Fruit fly (Drosophila melanogaster) whole organism, wandering third instar larva: ENCODE data around the gene Ant2.

Experiments used
- Abd-B ChIP-seq: fragments of >200 bp; optimal IDR thresholded peaks from 2 replicates; lab custom pipeline; 2017; ENCODE audit warnings: missing biosample characterization, missing genetic modification characterization
- CG32264 ChIP-seq: fragments of 200-800 bp; sonication (Bioruptor generic); optimal IDR thresholded peaks from 2 replicates; lab custom pipeline; 2016; ENCODE audit warnings: missing biosample characterization, missing genetic modification characterization
- CG9705 ChIP-seq: fragments of 200-800 bp; sonication (Bioruptor generic); optimal IDR thresholded peaks from 2 replicates; lab custom pipeline; 2018; ENCODE audit warnings: missing biosample characterization, mild to moderate bottlenecking, missing genetic modification characterization
- CrebA ChIP-seq: fragments of 200-800 bp; sonication (Bioruptor generic); optimal IDR thresholded peaks from 2 replicates; lab custom pipeline; 2016; ENCODE audit warnings: missing biosample characterization, mild to moderate bottlenecking, missing genetic modification characterization, borderline replicate concordance
- Dfd ChIP-seq: fragments of >200 bp; optimal IDR thresholded peaks from 2 replicates; lab custom pipeline; 2017; ENCODE audit warnings: missing biosample characterization, missing genetic modification characterization
- Dif ChIP-seq: fragments of 200-275, 200-300 bp; sonication (Bioruptor generic); optimal IDR thresholded peaks from 2 replicates; lab custom pipeline; 2018; ENCODE audit warnings: missing biosample characterization, missing genetic modification characterization; ENCODE audit not compliant: partially characterized antibody
- GATAd ChIP-seq: sonication (Bioruptor generic); optimal IDR thresholded peaks from 2 replicates; lab custom pipeline; 2016; ENCODE audit warnings: missing biosample characterization, missing genetic modification characterization
- HLH106 ChIP-seq: fragments of 200-800 bp; optimal IDR thresholded peaks from 3 replicates; lab custom pipeline; 2019; ENCODE audit warnings: missing biosample characterization, mild to moderate bottlenecking, missing genetic modification characterization, moderate library complexity
- Hnf4 ChIP-seq: fragments of 200-800 bp; sonication (Bioruptor generic); optimal IDR thresholded peaks from 2 replicates; lab custom pipeline; 2016; ENCODE audit warnings: missing biosample characterization, mild to moderate bottlenecking, missing genetic modification characterization
- Hr78 ChIP-seq: fragments of >200 bp; optimal IDR thresholded peaks from 2 replicates; lab custom pipeline; 2017; ENCODE audit warnings: missing biosample characterization, missing genetic modification characterization
- Hr83 ChIP-seq: fragments of 200-300 bp; sonication (Bioruptor generic); optimal IDR thresholded peaks from 2 replicates; lab custom pipeline; 2016; ENCODE audit warnings: missing biosample characterization, mild to moderate bottlenecking, missing genetic modification characterization, moderate library complexity; ENCODE audit not compliant: poor library complexity, severe bottlenecking
- Jra ChIP-seq: sonication (Bioruptor generic); optimal IDR thresholded peaks from 2 replicates; lab custom pipeline; 2016; ENCODE audit warnings: missing biosample characterization, missing genetic modification characterization
- Myc ChIP-seq: fragments of >200 bp; optimal IDR thresholded peaks from 2 replicates; lab custom pipeline; 2017
- OdsH ChIP-seq: fragments of 200-800 bp; sonication (Bioruptor generic); optimal IDR thresholded peaks from 2 replicates; lab custom pipeline; 2016; ENCODE audit warnings: missing biosample characterization, mild to moderate bottlenecking, missing genetic modification characterization
- Rel ChIP-seq, 2 experiments: fragments of 200-800 bp; sonication (Bioruptor generic) in 1 of 2; optimal IDR thresholded peaks; 2 replicates in 1 of 2; 3 replicates in 1 of 2; lab custom pipeline; 2016 to 2019; ENCODE audit warnings: mild to moderate bottlenecking in 2 of 2, missing biosample characterization in 2 of 2, missing genetic modification characterization in 2 of 2, moderate library complexity in 1 of 2
- Vsx2 ChIP-seq: fragments of 200-300, 225-300 bp; sonication (Bioruptor generic); optimal IDR thresholded peaks from 2 replicates; lab custom pipeline; 2018; ENCODE audit warnings: missing biosample characterization, missing genetic modification characterization; ENCODE audit not compliant: partially characterized antibody
- brk ChIP-seq: fragments of 200-800 bp; sonication (Bioruptor generic); optimal IDR thresholded peaks from 2 replicates; lab custom pipeline; 2016; ENCODE audit warnings: missing biosample characterization, mild to moderate bottlenecking, missing genetic modification characterization
- dmrt93B ChIP-seq: fragments of 200-800 bp; sonication (Bioruptor generic); optimal IDR thresholded peaks from 2 replicates; lab custom pipeline; 2018; ENCODE audit warnings: missing biosample characterization, mild to moderate bottlenecking, missing genetic modification characterization
- dsf ChIP-seq: sonication (Bioruptor generic); optimal IDR thresholded peaks from 2 replicates; lab custom pipeline; 2016; ENCODE audit warnings: missing biosample characterization, missing genetic modification characterization, borderline replicate concordance
- ey ChIP-seq: fragments of 200-800 bp; sonication (Bioruptor generic); optimal IDR thresholded peaks from 2 replicates; lab custom pipeline; 2016; ENCODE audit warnings: missing biosample characterization, missing genetic modification characterization
- foxo ChIP-seq, 2 experiments: fragments of 200-800 bp; sonication (Bioruptor generic); optimal IDR thresholded peaks; 2 replicates in 1 of 2; 3 replicates in 1 of 2; lab custom pipeline; 2016 to 2017; ENCODE audit warnings: missing biosample characterization in 2 of 2, missing genetic modification characterization in 2 of 2
- fru ChIP-seq: fragments of 200-800 bp; sonication (Bioruptor generic); optimal IDR thresholded peaks from 3 replicates; lab custom pipeline; 2016; ENCODE audit warnings: missing biosample characterization, mild to moderate bottlenecking, missing genetic modification characterization
- h ChIP-seq: fragments of 200-800 bp; sonication (Bioruptor generic); optimal IDR thresholded peaks from 3 replicates; lab custom pipeline; 2016; ENCODE audit warnings: missing biosample characterization, mild to moderate bottlenecking, missing genetic modification characterization
- jim ChIP-seq: fragments of 175-275, 200-325 bp; sonication (Bioruptor generic); optimal IDR thresholded peaks from 2 replicates; lab custom pipeline; 2016; ENCODE audit warnings: missing biosample characterization, mild to moderate bottlenecking, missing genetic modification characterization
- lola ChIP-seq: fragments of >200 bp; optimal IDR thresholded peaks from 2 replicates; lab custom pipeline; 2017; ENCODE audit warnings: missing biosample characterization, missing genetic modification characterization
- pan ChIP-seq: fragments of >200 bp; optimal IDR thresholded peaks from 2 replicates; lab custom pipeline; 2017
- psq ChIP-seq: fragments of 200-800 bp; sonication (Bioruptor generic); optimal IDR thresholded peaks from 3 replicates; lab custom pipeline; 2017; ENCODE audit warnings: missing biosample characterization, mild to moderate bottlenecking, missing genetic modification characterization, moderate library complexity
- rgr ChIP-seq: fragments of 200-800 bp; sonication (Bioruptor generic); optimal IDR thresholded peaks from 3 replicates; lab custom pipeline; 2016; ENCODE audit warnings: missing biosample characterization, mild to moderate bottlenecking, missing genetic modification characterization
- sv ChIP-seq: fragments of 200-800 bp; sonication (Bioruptor generic); optimal IDR thresholded peaks from 3 replicates; lab custom pipeline; 2016; ENCODE audit warnings: missing biosample characterization, missing genetic modification characterization
- tai ChIP-seq: sonication (Bioruptor generic); optimal IDR thresholded peaks from 2 replicates; lab custom pipeline; 2016; ENCODE audit warnings: missing biosample characterization, missing genetic modification characterization
- usp ChIP-seq: fragments of >200 bp; optimal IDR thresholded peaks from 2 replicates; lab custom pipeline; 2017; ENCODE audit warnings: missing biosample characterization, missing genetic modification characterization
- woc ChIP-seq: sonication (Bioruptor generic); optimal IDR thresholded peaks from 2 replicates; lab custom pipeline; 2016; ENCODE audit warnings: missing biosample characterization, mild to moderate bottlenecking, missing genetic modification characterization

Gene Ant2

DNA sequence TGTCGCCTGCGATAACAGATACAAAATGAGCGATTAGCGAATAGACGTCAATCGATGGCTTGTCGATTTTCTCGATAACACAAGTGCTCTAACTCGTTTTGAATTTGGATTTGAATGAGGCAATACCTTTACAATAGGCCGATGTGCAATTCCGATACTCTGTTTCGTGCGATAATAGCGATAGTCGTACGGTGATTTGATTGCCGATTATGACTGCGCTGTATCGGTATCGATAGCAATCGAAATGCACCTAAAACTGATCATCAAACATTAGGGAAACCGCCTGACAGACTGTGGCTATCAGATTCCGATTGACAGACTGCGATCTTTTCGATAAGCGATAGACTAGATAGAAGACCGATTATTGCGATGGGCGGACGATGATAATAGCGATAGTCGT is 34.9 kb downstream of the Ant2 start:
- TF ChIP-seq CrebA (GFP tag; lab: Kevin White, UChicago) (no peak), HLH106 (tag; lab: Kevin White, UChicago) (no peak), tai (GFP tag; lab: Kevin White, UChicago) (no peak), CG9705 (no peak), pan (lab: Kevin White, UChicago) (no peak), rgr (GFP tag; lab: Kevin White, UChicago) (no peak), psq (GFP tag; lab: Kevin White, UChicago) (no peak), Dfd (GFP tag; lab: Kevin White, UChicago) (no peak), Hnf4 (GFP tag; lab: Kevin White, UChicago) (no peak), Dif (no peak)

DNA sequence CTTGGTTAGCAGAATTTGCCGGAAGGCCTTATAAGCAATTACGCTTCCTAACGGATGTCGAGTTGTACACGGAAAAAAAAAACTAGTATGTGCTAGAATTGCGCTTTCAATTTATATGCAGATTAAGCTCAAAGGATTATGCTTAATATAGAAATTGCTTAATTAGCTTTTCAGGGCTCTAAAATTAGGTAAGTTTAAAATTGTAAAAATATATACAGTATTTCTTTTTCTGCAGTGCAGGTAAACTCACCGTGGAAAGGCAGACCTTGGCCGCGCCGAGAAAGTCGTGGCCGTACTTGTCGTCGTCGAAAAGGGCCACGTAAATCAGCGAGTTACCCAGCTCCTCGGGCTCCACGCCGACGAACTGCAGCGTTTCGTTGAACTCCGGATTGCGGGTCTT is 36.0 kb downstream of the Ant2 start:
- TF ChIP-seq tai (GFP tag; lab: Kevin White, UChicago) (no peak), h (GFP tag; lab: Kevin White, UChicago) (peak; percentile 3)
- TF ChIP-seq, all 38 proteins: peak for 1

DNA sequence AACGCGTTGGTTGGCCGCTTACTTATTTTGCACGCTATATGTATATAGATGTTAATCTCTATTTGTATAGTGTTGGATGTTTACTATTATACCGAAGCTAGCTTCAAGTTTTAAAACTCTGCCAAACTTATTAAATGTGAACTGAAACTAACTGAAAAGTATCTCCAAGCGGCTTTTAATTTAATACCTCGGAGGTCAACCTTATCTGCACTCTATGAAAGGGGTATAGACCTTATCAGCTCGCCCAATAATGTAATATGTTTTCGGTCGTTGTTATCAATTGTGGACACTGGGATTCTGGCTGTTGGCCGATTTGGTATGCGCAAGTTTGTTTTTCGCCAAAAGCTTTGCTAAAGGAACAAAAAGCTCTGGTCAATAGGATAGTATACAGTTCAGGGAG is 38.1 kb downstream of the Ant2 start:
- TF ChIP-seq CrebA (GFP tag; lab: Kevin White, UChicago) (no peak), HLH106 (tag; lab: Kevin White, UChicago) (no peak), dsf (no peak), psq (GFP tag; lab: Kevin White, UChicago) (no peak), foxo (GFP tag; optimal IDR thresholded peaks at IDR 0.05; lab: Kevin White, UChicago) (no peak), Vsx2 (GFP tag; lab: Kevin White, UChicago) (no peak), Myc (no peak), CG32264 (GFP tag; lab: Kevin White, UChicago) (no peak), brk (GFP tag; lab: Kevin White, UChicago) (no peak), fru (GFP tag; lab: Kevin White, UChicago) (no peak), usp (GFP tag; lab: Kevin White, UChicago) (no peak), Dfd (GFP tag; lab: Kevin White, UChicago) (no peak), OdsH (GFP tag; lab: Kevin White, UChicago) (no peak), Hr83 (GFP tag; lab: Kevin White, UChicago) (no peak), ey (GFP tag; lab: Kevin White, UChicago) (no peak), pan (lab: Kevin White, UChicago) (no peak), jim (no peak), rgr (GFP tag; lab: Kevin White, UChicago) (no peak), Jra (no peak)

DNA sequence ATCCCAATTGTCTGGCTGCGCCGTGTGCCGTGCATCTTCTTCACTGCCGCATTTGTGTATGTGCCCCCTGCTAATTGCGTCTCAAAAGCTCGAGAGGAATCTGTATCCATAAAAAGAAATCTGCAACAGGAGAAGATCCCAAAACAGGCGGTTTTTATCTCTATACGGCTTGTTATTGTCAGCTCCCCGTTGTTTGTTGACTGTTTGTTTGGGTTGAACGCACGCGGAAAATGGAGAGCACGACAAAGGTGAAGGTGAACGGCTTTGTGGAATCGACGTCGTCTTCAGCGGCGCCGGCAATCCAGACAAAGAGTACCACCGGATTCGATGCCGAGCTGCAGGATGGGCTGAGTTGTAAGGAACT is 41.1 kb downstream of the Ant2 start:
- TF ChIP-seq pan (lab: Kevin White, UChicago) = no peak
- no peak for TF ChIP-seq dmrt93B (GFP tag; lab: Kevin White, UChicago)
- TF ChIP-seq Abd-B (GFP tag; lab: Kevin White, UChicago) = no peak
- TF ChIP-seq usp (GFP tag; lab: Kevin White, UChicago) = no peak
- no peak for TF ChIP-seq GATAd (GFP tag; lab: Kevin White, UChicago)
- TF ChIP-seq HLH106 (tag; lab: Kevin White, UChicago) = no peak
- TF ChIP-seq lola (GFP tag; lab: Kevin White, UChicago) = no peak
- TF ChIP-seq Hr78 (GFP tag; lab: Kevin White, UChicago) = no peak
- no peak for TF ChIP-seq Jra
- TF ChIP-seq Dif = no peak
- no peak for TF ChIP-seq CrebA (GFP tag; lab: Kevin White, UChicago)
- TF ChIP-seq jim = no peak
- no peak for TF ChIP-seq Rel (GFP tag; optimal IDR thresholded peaks at IDR 0.05; lab: Kevin White, UChicago)
- no peak for TF ChIP-seq Rel (tag; optimal IDR thresholded peaks at IDR 0.05; lab: Kevin White, UChicago)
- no peak for TF ChIP-seq sv (GFP tag; lab: Kevin White, UChicago)
- no peak for TF ChIP-seq fru (GFP tag; lab: Kevin White, UChicago)
- no peak for TF ChIP-seq dsf
- no peak for TF ChIP-seq Vsx2 (GFP tag; lab: Kevin White, UChicago)
- no peak for TF ChIP-seq tai (GFP tag; lab: Kevin White, UChicago)
- TF ChIP-seq brk (GFP tag; lab: Kevin White, UChicago) = no peak
- no peak for TF ChIP-seq woc (GFP tag; lab: Kevin White, UChicago)
